Worm (Caenorhabditis elegans): ENCODE results near the gene ccg-1.
"Not testable (repeated sequence)": the region's sequence is repeated elsewhere in the genome, so short reads cannot be mapped to it uniquely, and the experiment has no call there.

The ccg-1 gene

ce11 chrIV:15315502-15315901 lies 39.9 kb upstream of the ccg-1 start:
- TF ChIP-seq egrh-3 (GFP tag; IDR thresholded peaks at IDR 0.05) (no peak), snpc-4 (GFP tag; optimal IDR thresholded peaks at IDR 0.05) (no peak), snpc-4 (tag; optimal IDR thresholded peaks at IDR 0.05) (peak in 2 of 4 experiments; percentile 12 to 30)

ce11 chrIV:15312008-15312407 lies 36.4 kb upstream of the ccg-1 start, which contains the start of gene Y73F8A.13:
TSS of gene Y73F8A.13 (plus strand) at chrIV:15312247.
- peak; percentile 66; the same call in 1 of the 2 replicates for TF ChIP-seq hmg-1.2 (GFP tag; IDR thresholded peaks at IDR 0.05)
- no peak for TF ChIP-seq chd-7 (tag; optimal IDR thresholded peaks at IDR 0.05)
- TF ChIP-seq snpc-4 (GFP tag; optimal IDR thresholded peaks at IDR 0.05) = no peak
- peak in 2 of 4 experiments; percentile 45 to 60 for TF ChIP-seq snpc-4 (tag; optimal IDR thresholded peaks at IDR 0.05)
- no peak for TF ChIP-seq lin-26 (GFP tag; IDR thresholded peaks at IDR 0.05)
- 0 out of 2 replicates have a peak, but pooled peaks have one; percentile 45 for TF ChIP-seq attf-6 (GFP tag; IDR thresholded peaks at IDR 0.05)

ce11 chrIV:15311590-15311989 lies 36.0 kb upstream of the ccg-1 start, which contains the start of gene Y73F8A.12:
TSS of gene Y73F8A.12 (minus strand) at chrIV:15311690.
- TF ChIP-seq die-1 (tag; optimal IDR thresholded peaks at IDR 0.05); snpc-4 (GFP tag; optimal IDR thresholded peaks at IDR 0.05); snpc-4 (tag; optimal IDR thresholded peaks at IDR 0.05); mxl-1 (tag; optimal IDR thresholded peaks at IDR 0.05): not testable (repeated sequence)

ce11 chrIV:15310965-15311364 lies 35.4 kb upstream of the ccg-1 start:
- peak; percentile 97 for TF ChIP-seq attf-6 (GFP tag; IDR thresholded peaks at IDR 0.05)
- peak; percentile 59 for TF ChIP-seq B0261.1 (tag; optimal IDR thresholded peaks at IDR 0.05)
- TF ChIP-seq tbp1 (GFP tag; optimal IDR thresholded peaks at IDR 0.05) = peak; percentile 84
- peak; percentile 59; the same call in 1 of the 2 replicates for TF ChIP-seq D2030.7 (GFP tag; IDR thresholded peaks at IDR 0.05)
- peak; percentile 16 for TF ChIP-seq rpc-1 (optimal IDR thresholded peaks at IDR 0.05)
- peak; percentile 59 for TF ChIP-seq rpc-1 (tag; optimal IDR thresholded peaks at IDR 0.05)
- not testable (repeated sequence) for TF ChIP-seq snpc-4 (GFP tag; optimal IDR thresholded peaks at IDR 0.05)
- TF ChIP-seq snpc-4 (tag; optimal IDR thresholded peaks at IDR 0.05) = peak in 3 of 4 experiments; percentile 39 to 93 (median 75)

- TF ChIP-seq dpl-1 (GFP tag; optimal IDR thresholded peaks at IDR 0.05) (no peak), snpc-4 (GFP tag; optimal IDR thresholded peaks at IDR 0.05) (no peak), snpc-4 (tag; optimal IDR thresholded peaks at IDR 0.05) (peak in 1 of 4 experiments; percentile 20)
These were observed 26.5 kb upstream of the ccg-1 start, which contains the start of gene best-21 for ce11 chrIV:15302151-15302550. TSS of gene best-21 (plus strand) at chrIV:15302451.

- TF ChIP-seq ceh-91 (GFP tag; IDR thresholded peaks at IDR 0.05) = no peak
- no peak for TF ChIP-seq T07F8.4 (tag; optimal IDR thresholded peaks at IDR 0.05)
- TF ChIP-seq attf-6 (GFP tag; IDR thresholded peaks at IDR 0.05) = peak; percentile 67; the same call in 1 of the 2 replicates
These were observed 24.4 kb upstream of the ccg-1 start for ce11 chrIV:15300041-15300440.

ce11 chrIV:15294040-15294439 lies 18.4 kb upstream of the ccg-1 start, which contains the start of gene Y73F8A.10:
TSS of gene Y73F8A.10 (plus strand) at chrIV:15294340.
- TF ChIP-seq attf-6 (GFP tag; IDR thresholded peaks at IDR 0.05) = peak; percentile 49; the same call in 1 of the 2 replicates
- no peak for TF ChIP-seq T26A5.8 (tag; optimal IDR thresholded peaks at IDR 0.05)
- TF ChIP-seq let-607 (tag; optimal IDR thresholded peaks at IDR 0.05) = no peak
- TF ChIP-seq snpc-4 (GFP tag; optimal IDR thresholded peaks at IDR 0.05) = no peak
- TF ChIP-seq snpc-4 (tag; optimal IDR thresholded peaks at IDR 0.05) = peak in 1 of 4 experiments; percentile 49

ce11 chrIV:15291607-15292006 lies 16.0 kb upstream of the ccg-1 start, which contains the start of gene pqn-91:
TSS of gene pqn-91 (plus strand) at chrIV:15291907.
- no peak for TF ChIP-seq attf-5 (GFP tag; optimal IDR thresholded peaks at IDR 0.05)
- TF ChIP-seq F57C9.4 (tag; optimal IDR thresholded peaks at IDR 0.05) = no peak
- no peak for TF ChIP-seq F55B11.4 (tag; optimal IDR thresholded peaks at IDR 0.05; ENCODE audit: borderline replicate concordance, insufficient read depth)
- TF ChIP-seq lin-40 (tag; optimal IDR thresholded peaks at IDR 0.05) = no peak
- no peak for TF ChIP-seq ekl-4 (GFP tag; IDR thresholded peaks at IDR 0.05)

All from whole organism, young adult.